Worm (Caenorhabditis elegans) whole organism, L1 larva: ENCODE measurements around the gene nlp-58.
A peak's percentile ranks its signal among the peaks of the same experiment; 100 is the strongest.

Source experiments
- ets-5 ChIP-seq: fragments of 200-800 bp; sonication (Bioruptor generic); IDR thresholded peaks from 2 replicates; pipeline ENCODE4 v1.3.6; 2022; ENCODE audit warnings: missing genetic modification characterization, missing compliant biosample characterization
- fkh-10 ChIP-seq: sonication (generic microtip); optimal IDR thresholded peaks from 2 replicates; lab custom pipeline; 2017; ENCODE audit warnings: missing biosample characterization, missing genetic modification reagents, missing genetic modification characterization
- lin-13 ChIP-seq: fragments of 150-350 bp; optimal IDR thresholded peaks from 2 replicates; lab custom pipeline; 2014; ENCODE audit warnings: missing biosample characterization, missing genetic modification reagents, missing genetic modification characterization
- nhr-11 ChIP-seq: fragments of 150-350 bp; optimal IDR thresholded peaks from 2 replicates; lab custom pipeline; 2014; ENCODE audit warnings: missing biosample characterization, missing genetic modification characterization
- nhr-237 ChIP-seq: fragments of 150-350 bp; optimal IDR thresholded peaks from 2 replicates; lab custom pipeline; 2014; ENCODE audit warnings: missing biosample characterization, missing genetic modification characterization

DNA sequence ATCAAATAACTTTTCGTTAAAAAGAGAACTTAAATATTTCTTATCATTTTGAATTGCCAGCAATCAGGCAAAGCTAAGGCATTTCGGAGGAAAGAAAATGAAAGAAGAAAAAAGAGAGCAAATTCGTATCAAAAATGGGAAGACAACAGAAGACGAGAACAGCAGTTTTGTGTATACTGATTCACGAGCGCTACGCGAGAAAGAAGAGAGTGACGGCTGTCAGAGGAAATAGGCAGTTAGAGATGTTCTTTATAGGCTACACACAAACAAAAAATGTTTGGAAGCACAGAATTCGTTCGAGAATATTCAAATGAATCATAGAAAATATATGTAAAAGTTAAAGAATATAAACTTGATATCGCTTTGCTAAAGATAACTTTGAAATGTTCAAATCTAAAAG lies 36.1 kb upstream of the nlp-58 start:
- TF ChIP-seq ets-5 (GFP tag; lab: Robert Waterston, UW): no peak
- no peak for TF ChIP-seq lin-13 (GFP tag; lab: Kevin White, UChicago)
- TF ChIP-seq nhr-237 (tag; lab: Kevin White, UChicago): no peak
- TF ChIP-seq nhr-11 (tag; lab: Kevin White, UChicago): peak; percentile 57
- no peak for TF ChIP-seq fkh-10 (GFP tag; lab: Kevin White, UChicago)
